Worm (Caenorhabditis elegans): ENCODE measurements around the gene F44B9.10.

Gene F44B9.10

DNA sequence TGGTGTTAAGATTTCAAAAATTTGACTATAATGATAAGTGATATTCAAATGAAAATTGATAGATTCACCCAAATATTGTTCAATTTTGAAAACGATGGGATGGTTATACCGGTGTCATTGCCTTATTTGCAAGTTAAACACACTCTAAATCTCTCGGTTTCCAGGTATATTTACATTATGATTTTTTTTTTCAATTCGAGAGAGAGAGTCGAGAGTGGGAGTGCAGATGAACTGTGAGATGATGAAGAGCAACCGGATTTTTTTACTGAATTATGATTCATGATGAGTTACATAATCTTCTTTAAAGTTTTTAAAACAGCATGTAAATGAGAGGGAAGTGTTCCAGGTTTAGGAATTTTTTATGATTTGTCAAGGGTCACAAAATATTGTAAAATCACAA, at the start of gene F44B9.10:
Gene F44B9.10 (minus strand): TSS at position 101 of the 400 bp plus-strand sequence.
- TF ChIP-seq nhr-28 (tag; optimal IDR thresholded peaks at IDR 0.05) (no peak), daf-12 (tag; optimal IDR thresholded peaks at IDR 0.05) (no peak), mdl-1 (tag; optimal IDR thresholded peaks at IDR 0.05) (no peak), fos-1 (tag; optimal IDR thresholded peaks at IDR 0.05) (no peak), eor-1 (tag; optimal IDR thresholded peaks at IDR 0.05) (no peak), hmg-11 (tag; optimal IDR thresholded peaks at IDR 0.05) (no peak), unc-62 (GFP tag; optimal IDR thresholded peaks at IDR 0.05) (no peak), snpc-4 (tag; optimal IDR thresholded peaks at IDR 0.05) (no peak), unc-39 (tag; optimal IDR thresholded peaks at IDR 0.05) (no peak), nhr-77 (tag; optimal IDR thresholded peaks at IDR 0.05) (no peak), R02D3.7 (tag; optimal IDR thresholded peaks at IDR 0.05) (no peak), zag-1 (tag; optimal IDR thresholded peaks at IDR 0.05) (no peak), ZK546.5 (tag; optimal IDR thresholded peaks at IDR 0.05) (no peak), ceh-82 (tag; optimal IDR thresholded peaks at IDR 0.05) (no peak), elt-3 (tag; optimal IDR thresholded peaks at IDR 0.05) (no peak), lin-15B (tag; optimal IDR thresholded peaks at IDR 0.05) (no peak), pha-4 (tag; optimal IDR thresholded peaks at IDR 0.05) (no peak), egl-27 (tag; optimal IDR thresholded peaks at IDR 0.05) (no peak)

DNA sequence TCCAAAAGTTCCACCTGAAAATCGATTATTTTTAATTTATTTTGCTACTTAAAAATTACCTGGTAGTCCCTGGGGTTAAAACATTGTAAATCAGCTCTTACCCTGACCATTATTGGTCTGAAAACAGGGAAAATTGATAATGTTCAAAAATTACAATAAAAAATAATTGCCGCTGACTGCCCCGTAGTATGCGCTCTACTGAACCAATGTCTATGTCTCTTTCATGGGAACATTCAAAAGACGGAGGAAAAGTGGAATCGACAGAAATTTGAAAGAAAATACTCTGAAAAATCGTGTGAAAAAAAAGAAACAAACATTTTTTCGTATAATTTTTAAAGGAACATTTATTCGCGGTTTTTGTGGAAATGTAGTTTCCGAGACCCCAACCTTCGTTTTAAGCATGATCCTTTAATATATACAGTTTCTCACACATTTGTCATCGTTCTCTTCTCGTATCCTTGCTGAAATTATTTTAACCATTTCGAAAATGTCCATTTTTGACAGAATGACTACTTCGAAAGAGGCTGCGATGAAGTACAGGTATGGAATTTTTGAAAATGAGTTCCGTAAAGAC, 46.8 kb upstream of the F44B9.10 start, which contains the start of the genes dcr-1 and apc-2:
Gene dcr-1 (minus strand): TSS at position 117 of the 574 bp plus-strand sequence.
Gene apc-2 (plus strand): TSS at position 465 of the 574 bp plus-strand sequence.
- TF ChIP-seq ceh-82 (tag; optimal IDR thresholded peaks at IDR 0.05) (no peak), nhr-43 (tag; optimal IDR thresholded peaks at IDR 0.05; ENCODE audit: poor library complexity, severe bottlenecking) (no peak), ceh-16 (tag; optimal IDR thresholded peaks at IDR 0.05) (no peak), nhr-25 (tag; optimal IDR thresholded peaks at IDR 0.05) (no peak), nfya-1 (tag; optimal IDR thresholded peaks at IDR 0.05; ENCODE audit: insufficient read depth) (no peak), pqm-1 (tag; optimal IDR thresholded peaks at IDR 0.05) (no peak), nhr-11 (tag; optimal IDR thresholded peaks at IDR 0.05) (no peak), sea-2 (GFP tag; optimal IDR thresholded peaks at IDR 0.05) (no peak), nhr-77 (tag; optimal IDR thresholded peaks at IDR 0.05) (no peak), hmg-11 (tag; optimal IDR thresholded peaks at IDR 0.05) (no peak), snpc-4 (tag; optimal IDR thresholded peaks at IDR 0.05) (no peak), daf-12 (tag; optimal IDR thresholded peaks at IDR 0.05) (no peak)

- no peak for TF ChIP-seq eor-1 (tag; optimal IDR thresholded peaks at IDR 0.05)
- TF ChIP-seq egl-27 (tag; optimal IDR thresholded peaks at IDR 0.05): no peak
- no peak for TF ChIP-seq ztf-4 (tag; optimal IDR thresholded peaks at IDR 0.05)
- TF ChIP-seq nhr-237 (tag; optimal IDR thresholded peaks at IDR 0.05): no peak
- no peak for TF ChIP-seq nhr-67 (tag; optimal IDR thresholded peaks at IDR 0.05)
- no peak for TF ChIP-seq nhr-76 (tag; optimal IDR thresholded peaks at IDR 0.05)
- TF ChIP-seq ZK546.5 (tag; optimal IDR thresholded peaks at IDR 0.05): no peak
- TF ChIP-seq ama-1 (optimal IDR thresholded peaks at IDR 0.05): no peak
- no peak for TF ChIP-seq mdl-1 (tag; optimal IDR thresholded peaks at IDR 0.05)
- no peak for TF ChIP-seq lin-39 (tag; optimal IDR thresholded peaks at IDR 0.05)
- no peak for TF ChIP-seq skn-1 (tag; optimal IDR thresholded peaks at IDR 0.05)
- TF ChIP-seq elt-3 (tag; optimal IDR thresholded peaks at IDR 0.05): no peak
- TF ChIP-seq ceh-9 (tag; optimal IDR thresholded peaks at IDR 0.05): no peak
- no peak for TF ChIP-seq tbx-2 (tag; optimal IDR thresholded peaks at IDR 0.05)
Measured at ce11 chrIII:8077180-8077579, 43.7 kb upstream of the F44B9.10 start.

DNA sequence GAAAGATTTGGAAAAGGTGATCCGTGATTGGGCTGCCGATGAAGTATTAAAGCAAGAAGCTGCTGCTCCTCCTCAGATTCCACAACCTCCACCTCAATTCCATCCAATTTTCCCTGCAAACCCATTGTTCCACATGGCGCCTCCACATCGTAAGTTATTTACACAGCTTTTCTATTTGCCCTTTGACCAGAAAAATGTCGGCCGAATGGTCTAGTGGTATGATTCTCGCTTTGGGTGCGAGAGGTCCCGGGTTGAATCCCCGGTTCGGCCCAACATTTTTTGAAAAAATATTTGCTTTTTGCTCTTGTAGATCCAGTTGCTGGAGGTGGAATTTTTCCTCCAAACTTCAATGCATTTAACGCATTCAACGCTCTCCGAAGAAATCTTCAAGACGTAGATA, 35.8 kb upstream of the F44B9.10 start:
- TF ChIP-seq skn-1 (tag; optimal IDR thresholded peaks at IDR 0.05): no peak

DNA sequence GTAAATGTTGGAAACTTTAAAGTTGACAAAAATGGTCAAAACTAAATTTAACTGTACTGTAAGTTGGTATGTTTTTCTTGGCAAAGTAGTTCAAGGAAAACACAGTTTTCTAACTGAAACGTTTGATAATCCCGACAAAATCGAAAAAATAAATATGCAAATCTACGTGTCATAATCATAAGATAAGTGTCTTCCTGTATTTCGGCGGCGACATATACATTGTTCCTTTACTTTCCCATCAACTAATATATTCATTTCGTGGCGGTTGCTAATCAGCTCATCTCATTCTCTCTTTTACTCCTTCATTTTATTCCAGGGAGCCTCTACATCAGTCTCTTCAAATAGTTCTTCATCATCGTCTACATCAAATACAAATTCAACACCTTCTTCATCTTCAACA, 34.4 kb upstream of the F44B9.10 start:
- no peak for TF ChIP-seq nhr-77 (tag; optimal IDR thresholded peaks at IDR 0.05)
- no peak for TF ChIP-seq elt-1 (tag; optimal IDR thresholded peaks at IDR 0.05)
- TF ChIP-seq ztf-11 (tag; optimal IDR thresholded peaks at IDR 0.05): no peak
- no peak for TF ChIP-seq zag-1 (tag; optimal IDR thresholded peaks at IDR 0.05)
- TF ChIP-seq nhr-67 (tag; optimal IDR thresholded peaks at IDR 0.05): no peak
- TF ChIP-seq skn-1 (tag; optimal IDR thresholded peaks at IDR 0.05): no peak
- TF ChIP-seq fkh-2 (tag; optimal IDR thresholded peaks at IDR 0.05): no peak
- TF ChIP-seq unc-62 (GFP tag; optimal IDR thresholded peaks at IDR 0.05): no peak
